Fruit fly (Drosophila melanogaster) whole organism, wandering third instar larva: Measurements from ENCODE around the gene CG15927.

Experiments
- CrebA ChIP-seq: fragments of 200-800 bp; sonication (Bioruptor generic); optimal IDR thresholded peaks from 2 replicates; lab custom pipeline; 2016; ENCODE audit warnings: missing biosample characterization, mild to moderate bottlenecking, missing genetic modification characterization, borderline replicate concordance
- HLH106 ChIP-seq: fragments of 200-800 bp; optimal IDR thresholded peaks from 3 replicates; lab custom pipeline; 2019; ENCODE audit warnings: missing biosample characterization, mild to moderate bottlenecking, missing genetic modification characterization, moderate library complexity
- Hr78 ChIP-seq: fragments of >200 bp; optimal IDR thresholded peaks from 2 replicates; lab custom pipeline; 2017; ENCODE audit warnings: missing biosample characterization, missing genetic modification characterization
- OdsH ChIP-seq: fragments of 200-800 bp; sonication (Bioruptor generic); optimal IDR thresholded peaks from 2 replicates; lab custom pipeline; 2016; ENCODE audit warnings: missing biosample characterization, mild to moderate bottlenecking, missing genetic modification characterization
- Sp1 ChIP-seq: fragments of 200-800 bp; sonication (Bioruptor generic); optimal IDR thresholded peaks from 3 replicates; lab custom pipeline; 2019; ENCODE audit warnings: missing biosample characterization, mild to moderate bottlenecking, missing genetic modification characterization, moderate library complexity
- brk ChIP-seq: fragments of 200-800 bp; sonication (Bioruptor generic); optimal IDR thresholded peaks from 2 replicates; lab custom pipeline; 2016; ENCODE audit warnings: missing biosample characterization, mild to moderate bottlenecking, missing genetic modification characterization
- dsf ChIP-seq: sonication (Bioruptor generic); optimal IDR thresholded peaks from 2 replicates; lab custom pipeline; 2016; ENCODE audit warnings: missing biosample characterization, missing genetic modification characterization, borderline replicate concordance
- h ChIP-seq: fragments of 200-800 bp; sonication (Bioruptor generic); optimal IDR thresholded peaks from 3 replicates; lab custom pipeline; 2016; ENCODE audit warnings: missing biosample characterization, mild to moderate bottlenecking, missing genetic modification characterization
- lola ChIP-seq: fragments of >200 bp; optimal IDR thresholded peaks from 2 replicates; lab custom pipeline; 2017; ENCODE audit warnings: missing biosample characterization, missing genetic modification characterization
- pan ChIP-seq: fragments of >200 bp; optimal IDR thresholded peaks from 2 replicates; lab custom pipeline; 2017
- psq ChIP-seq: fragments of 200-800 bp; sonication (Bioruptor generic); optimal IDR thresholded peaks from 3 replicates; lab custom pipeline; 2017; ENCODE audit warnings: missing biosample characterization, mild to moderate bottlenecking, missing genetic modification characterization, moderate library complexity
- sv ChIP-seq: fragments of 200-800 bp; sonication (Bioruptor generic); optimal IDR thresholded peaks from 3 replicates; lab custom pipeline; 2016; ENCODE audit warnings: missing biosample characterization, missing genetic modification characterization

DNA sequence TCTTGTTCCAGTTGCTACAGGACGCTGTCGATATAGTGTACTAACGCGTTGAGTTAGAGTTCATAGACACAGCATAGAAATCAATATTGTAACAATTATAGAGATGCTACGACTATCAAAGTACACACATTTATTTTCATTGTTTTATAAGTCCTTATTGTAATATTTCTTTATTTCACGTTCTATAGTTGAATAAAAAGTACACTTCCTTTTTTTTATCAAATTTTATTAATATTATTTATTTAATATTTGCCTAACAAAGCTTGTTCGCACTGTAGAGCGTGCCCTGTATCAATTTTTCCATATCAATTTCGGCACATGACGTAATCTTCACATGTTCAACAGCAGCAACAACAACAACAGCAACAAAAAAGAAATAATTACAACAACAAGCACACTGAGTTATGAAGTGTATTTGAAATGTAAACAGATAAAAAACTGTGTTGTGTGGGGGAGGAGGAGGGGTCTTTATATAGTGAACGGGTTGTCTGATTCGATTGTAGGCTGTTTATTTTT is 19.5 kb downstream of the CG15927 start:
- TF ChIP-seq brk (GFP tag; lab: Kevin White, UChicago) (no peak), pan (lab: Kevin White, UChicago) (no peak), Sp1 (GFP tag; lab: Kevin White, UChicago) (peak; percentile 70), Hr78 (GFP tag; lab: Kevin White, UChicago) (no peak), dsf (GFP tag; lab: Kevin White, UChicago) (no peak), CrebA (GFP tag; lab: Kevin White, UChicago) (no peak), lola (no peak), psq (GFP tag; lab: Kevin White, UChicago) (peak; percentile 46), sv (no peak), HLH106 (tag; lab: Kevin White, UChicago) (peak; percentile 79), h (peak; percentile 52), OdsH (GFP tag; lab: Kevin White, UChicago) (peak; percentile 63)
